Worm (Caenorhabditis elegans) whole organism, late embryonic: ENCODE measurements around the gene D2096.12.

Experiments used
- ahr-1 ChIP-seq: sonication (generic microtip); optimal IDR thresholded peaks from 2 replicates; lab custom pipeline; 2016; ENCODE audit warnings: missing genetic modification characterization, missing compliant biosample characterization
- ama-1 ChIP-seq: fragments of 150-350 bp; optimal IDR thresholded peaks from 2 replicates; lab custom pipeline; 2014
- ceh-24 ChIP-seq: sonication (generic microtip); optimal IDR thresholded peaks from 2 replicates; lab custom pipeline; 2016; ENCODE audit warnings: mild to moderate bottlenecking, missing genetic modification characterization, missing compliant biosample characterization
- che-1 ChIP-seq: sonication (generic microtip); optimal IDR thresholded peaks from 2 replicates; lab custom pipeline; 2016; ENCODE audit warnings: mild to moderate bottlenecking, missing genetic modification characterization, missing compliant biosample characterization
- fkh-10 ChIP-seq: fragments of 150-350 bp; optimal IDR thresholded peaks from 2 replicates; lab custom pipeline; 2014; ENCODE audit warnings: missing biosample characterization, missing genetic modification reagents, missing genetic modification characterization
- madf-2 ChIP-seq: sonication (generic microtip); optimal IDR thresholded peaks from 2 replicates; lab custom pipeline; 2017; ENCODE audit warnings: missing genetic modification characterization, missing compliant biosample characterization
- nhr-11 ChIP-seq: fragments of 150-350 bp; optimal IDR thresholded peaks from 2 replicates; lab custom pipeline; 2014; ENCODE audit warnings: missing biosample characterization, missing genetic modification characterization

DNA sequence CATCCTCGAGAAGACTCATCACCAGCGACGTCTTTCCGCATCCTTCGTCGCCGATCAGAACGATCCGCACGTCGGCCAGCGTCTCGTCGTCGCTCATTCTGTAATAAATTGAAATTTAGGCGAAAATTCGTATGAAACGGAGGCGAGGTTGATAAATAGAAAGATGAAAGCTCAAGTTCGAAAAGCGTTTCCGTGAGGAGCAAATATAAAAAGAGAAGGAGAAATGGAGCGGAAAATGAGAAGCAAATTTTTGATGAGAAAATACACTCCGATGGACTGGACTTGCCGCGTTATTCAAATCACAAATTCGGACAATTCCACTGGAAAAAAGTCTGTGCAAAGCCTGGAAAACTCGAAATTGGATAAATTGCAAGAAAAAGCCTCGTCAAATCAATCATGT is 30.8 kb downstream of the D2096.12 start, which contains the start of gene D2096.11:
- TF ChIP-seq nhr-11 (tag; lab: Kevin White, UChicago) (no peak), ama-1 (lab: Kevin White, UChicago) (no peak), che-1 (tag; lab: Kevin White, UChicago) (no peak), ahr-1 (tag; lab: Kevin White, UChicago) (no peak), fkh-10 (no peak), ceh-24 (tag; lab: Kevin White, UChicago) (no peak), madf-2 (no peak)
